Fruit fly (Drosophila melanogaster) whole organism, wandering third instar larva: Measurements from ENCODE around the gene CG42300.

ENCODE experiments used
- Abd-B ChIP-seq: fragments of >200 bp; optimal IDR thresholded peaks from 2 replicates; lab custom pipeline; 2017; ENCODE audit warnings: missing biosample characterization, missing genetic modification characterization
- CG32264 ChIP-seq: fragments of 200-800 bp; sonication (Bioruptor generic); optimal IDR thresholded peaks from 2 replicates; lab custom pipeline; 2016; ENCODE audit warnings: missing biosample characterization, missing genetic modification characterization
- CG9705 ChIP-seq: fragments of 200-800 bp; sonication (Bioruptor generic); optimal IDR thresholded peaks from 2 replicates; lab custom pipeline; 2018; ENCODE audit warnings: missing biosample characterization, mild to moderate bottlenecking, missing genetic modification characterization
- CrebA ChIP-seq: fragments of 200-800 bp; sonication (Bioruptor generic); optimal IDR thresholded peaks from 2 replicates; lab custom pipeline; 2016; ENCODE audit warnings: missing biosample characterization, mild to moderate bottlenecking, missing genetic modification characterization, borderline replicate concordance
- Dfd ChIP-seq: fragments of >200 bp; optimal IDR thresholded peaks from 2 replicates; lab custom pipeline; 2017; ENCODE audit warnings: missing biosample characterization, missing genetic modification characterization
- Dif ChIP-seq: fragments of 200-275, 200-300 bp; sonication (Bioruptor generic); optimal IDR thresholded peaks from 2 replicates; lab custom pipeline; 2018; ENCODE audit warnings: missing biosample characterization, missing genetic modification characterization; ENCODE audit not compliant: partially characterized antibody
- GATAd ChIP-seq: sonication (Bioruptor generic); optimal IDR thresholded peaks from 2 replicates; lab custom pipeline; 2016; ENCODE audit warnings: missing biosample characterization, missing genetic modification characterization
- HLH106 ChIP-seq: fragments of 200-800 bp; optimal IDR thresholded peaks from 3 replicates; lab custom pipeline; 2019; ENCODE audit warnings: missing biosample characterization, mild to moderate bottlenecking, missing genetic modification characterization, moderate library complexity
- Hnf4 ChIP-seq: fragments of 200-800 bp; sonication (Bioruptor generic); optimal IDR thresholded peaks from 2 replicates; lab custom pipeline; 2016; ENCODE audit warnings: missing biosample characterization, mild to moderate bottlenecking, missing genetic modification characterization
- Hr78 ChIP-seq: fragments of >200 bp; optimal IDR thresholded peaks from 2 replicates; lab custom pipeline; 2017; ENCODE audit warnings: missing biosample characterization, missing genetic modification characterization
- Hr83 ChIP-seq: fragments of 200-300 bp; sonication (Bioruptor generic); optimal IDR thresholded peaks from 2 replicates; lab custom pipeline; 2016; ENCODE audit warnings: missing biosample characterization, mild to moderate bottlenecking, missing genetic modification characterization, moderate library complexity; ENCODE audit not compliant: poor library complexity, severe bottlenecking
- Jra ChIP-seq: sonication (Bioruptor generic); optimal IDR thresholded peaks from 2 replicates; lab custom pipeline; 2016; ENCODE audit warnings: missing biosample characterization, missing genetic modification characterization
- Mio ChIP-seq: sonication (Bioruptor generic); optimal IDR thresholded peaks from 2 replicates; lab custom pipeline; 2016; ENCODE audit warnings: missing biosample characterization, missing genetic modification characterization
- Myc ChIP-seq: fragments of >200 bp; optimal IDR thresholded peaks from 2 replicates; lab custom pipeline; 2017
- N ChIP-seq: fragments of >200 bp; optimal IDR thresholded peaks from 2 replicates; lab custom pipeline; 2018; ENCODE audit warnings: missing biosample characterization, missing external identifiers, missing genetic modification characterization
- OdsH ChIP-seq: fragments of 200-800 bp; sonication (Bioruptor generic); optimal IDR thresholded peaks from 2 replicates; lab custom pipeline; 2016; ENCODE audit warnings: missing biosample characterization, mild to moderate bottlenecking, missing genetic modification characterization
- Rel ChIP-seq, 2 experiments: fragments of 200-800 bp; sonication (Bioruptor generic) in 1 of 2; optimal IDR thresholded peaks; 2 replicates in 1 of 2; 3 replicates in 1 of 2; lab custom pipeline; 2016 to 2019; ENCODE audit warnings: mild to moderate bottlenecking in 2 of 2, missing biosample characterization in 2 of 2, missing genetic modification characterization in 2 of 2, moderate library complexity in 1 of 2
- Sp1 ChIP-seq: fragments of 200-800 bp; sonication (Bioruptor generic); optimal IDR thresholded peaks from 3 replicates; lab custom pipeline; 2019; ENCODE audit warnings: missing biosample characterization, mild to moderate bottlenecking, missing genetic modification characterization, moderate library complexity
- Vsx2 ChIP-seq: fragments of 200-300, 225-300 bp; sonication (Bioruptor generic); optimal IDR thresholded peaks from 2 replicates; lab custom pipeline; 2018; ENCODE audit warnings: missing biosample characterization, missing genetic modification characterization; ENCODE audit not compliant: partially characterized antibody
- br ChIP-seq: fragments of 200-800 bp; sonication (Bioruptor generic); optimal IDR thresholded peaks from 2 replicates; lab custom pipeline; 2016; ENCODE audit warnings: missing biosample characterization, missing genetic modification characterization
- brk ChIP-seq: fragments of 200-800 bp; sonication (Bioruptor generic); optimal IDR thresholded peaks from 2 replicates; lab custom pipeline; 2016; ENCODE audit warnings: missing biosample characterization, mild to moderate bottlenecking, missing genetic modification characterization
- dl ChIP-seq, 2 experiments: fragments of 175-275, 200-275 bp in 1 of 2; fragments of 200-275 bp in 1 of 2; sonication (Bioruptor generic); optimal IDR thresholded peaks; lab custom pipeline; 2018; ENCODE audit warnings: mild to moderate bottlenecking in 2 of 2, missing biosample characterization in 2 of 2, missing genetic modification characterization in 2 of 2, moderate library complexity in 2 of 2; ENCODE audit not compliant: partially characterized antibody in 2 of 2, insufficient read depth in 1 of 2
- dmrt93B ChIP-seq: fragments of 200-800 bp; sonication (Bioruptor generic); optimal IDR thresholded peaks from 2 replicates; lab custom pipeline; 2018; ENCODE audit warnings: missing biosample characterization, mild to moderate bottlenecking, missing genetic modification characterization
- dsf ChIP-seq: sonication (Bioruptor generic); optimal IDR thresholded peaks from 2 replicates; lab custom pipeline; 2016; ENCODE audit warnings: missing biosample characterization, missing genetic modification characterization, borderline replicate concordance
- ey ChIP-seq: fragments of 200-800 bp; sonication (Bioruptor generic); optimal IDR thresholded peaks from 2 replicates; lab custom pipeline; 2016; ENCODE audit warnings: missing biosample characterization, missing genetic modification characterization
- foxo ChIP-seq, 2 experiments: fragments of 200-800 bp; sonication (Bioruptor generic); optimal IDR thresholded peaks; 2 replicates in 1 of 2; 3 replicates in 1 of 2; lab custom pipeline; 2016 to 2017; ENCODE audit warnings: missing biosample characterization in 2 of 2, missing genetic modification characterization in 2 of 2
- fru ChIP-seq: fragments of 200-800 bp; sonication (Bioruptor generic); optimal IDR thresholded peaks from 3 replicates; lab custom pipeline; 2016; ENCODE audit warnings: missing biosample characterization, mild to moderate bottlenecking, missing genetic modification characterization
- h ChIP-seq: fragments of 200-800 bp; sonication (Bioruptor generic); optimal IDR thresholded peaks from 3 replicates; lab custom pipeline; 2016; ENCODE audit warnings: missing biosample characterization, mild to moderate bottlenecking, missing genetic modification characterization
- jim ChIP-seq: fragments of 175-275, 200-325 bp; sonication (Bioruptor generic); optimal IDR thresholded peaks from 2 replicates; lab custom pipeline; 2016; ENCODE audit warnings: missing biosample characterization, mild to moderate bottlenecking, missing genetic modification characterization
- lola ChIP-seq: fragments of >200 bp; optimal IDR thresholded peaks from 2 replicates; lab custom pipeline; 2017; ENCODE audit warnings: missing biosample characterization, missing genetic modification characterization
- pan ChIP-seq: fragments of >200 bp; optimal IDR thresholded peaks from 2 replicates; lab custom pipeline; 2017
- psq ChIP-seq: fragments of 200-800 bp; sonication (Bioruptor generic); optimal IDR thresholded peaks from 3 replicates; lab custom pipeline; 2017; ENCODE audit warnings: missing biosample characterization, mild to moderate bottlenecking, missing genetic modification characterization, moderate library complexity
- rgr ChIP-seq: fragments of 200-800 bp; sonication (Bioruptor generic); optimal IDR thresholded peaks from 3 replicates; lab custom pipeline; 2016; ENCODE audit warnings: missing biosample characterization, mild to moderate bottlenecking, missing genetic modification characterization
- sage ChIP-seq: fragments of 200-800 bp; sonication (Bioruptor generic); optimal IDR thresholded peaks from 2 replicates; lab custom pipeline; 2016; ENCODE audit warnings: missing biosample characterization, mild to moderate bottlenecking, missing genetic modification characterization
- sv ChIP-seq: fragments of 200-800 bp; sonication (Bioruptor generic); optimal IDR thresholded peaks from 3 replicates; lab custom pipeline; 2016; ENCODE audit warnings: missing biosample characterization, missing genetic modification characterization
- tai ChIP-seq: sonication (Bioruptor generic); optimal IDR thresholded peaks from 2 replicates; lab custom pipeline; 2016; ENCODE audit warnings: missing biosample characterization, missing genetic modification characterization
- usp ChIP-seq: fragments of >200 bp; optimal IDR thresholded peaks from 2 replicates; lab custom pipeline; 2017; ENCODE audit warnings: missing biosample characterization, missing genetic modification characterization
- woc ChIP-seq: sonication (Bioruptor generic); optimal IDR thresholded peaks from 2 replicates; lab custom pipeline; 2016; ENCODE audit warnings: missing biosample characterization, mild to moderate bottlenecking, missing genetic modification characterization

Gene CG42300

DNA sequence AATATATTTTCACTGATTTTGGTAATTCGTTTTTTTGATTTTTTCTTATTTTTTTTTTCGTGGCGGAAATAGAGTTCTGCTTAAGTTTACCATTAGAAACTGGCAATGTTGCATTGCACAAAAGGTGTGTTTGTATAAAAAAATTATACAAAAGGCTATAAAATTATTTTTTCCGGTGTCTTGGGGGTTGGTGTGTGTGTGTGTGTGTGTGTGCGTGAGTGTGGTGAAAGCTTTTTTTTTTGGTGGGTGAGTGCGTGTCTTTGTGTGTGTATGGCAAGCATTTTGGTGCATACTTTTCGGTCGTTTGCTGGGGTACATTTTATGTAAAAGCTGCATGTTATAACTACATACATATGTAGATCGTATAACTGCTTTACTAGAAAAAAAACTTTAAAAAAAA is 44.4 kb downstream of the CG42300 start:
- TF ChIP-seq br (GFP tag; lab: Kevin White, UChicago) (peak; percentile 35), CG9705 (GFP tag; lab: Kevin White, UChicago) (no peak), tai (no peak), dl (GFP tag; optimal IDR thresholded peaks at IDR 0.05; lab: Kevin White, UChicago; ENCODE audit: insufficient read depth in 1 of 2, partially characterized antibody in 2 of 2) (no peak), OdsH (GFP tag; lab: Kevin White, UChicago) (peak; percentile 50), rgr (GFP tag; lab: Kevin White, UChicago) (peak; percentile 52), Mio (GFP tag; lab: Kevin White, UChicago) (no peak), sage (peak; percentile 10), fru (GFP tag; lab: Kevin White, UChicago) (peak; percentile 41), dmrt93B (GFP tag; lab: Kevin White, UChicago) (no peak), dsf (GFP tag; lab: Kevin White, UChicago) (no peak), Sp1 (peak; percentile 0), jim (GFP tag; lab: Kevin White, UChicago) (no peak), usp (GFP tag; lab: Kevin White, UChicago) (no peak), lola (GFP tag; lab: Kevin White, UChicago) (no peak), Rel (GFP tag; optimal IDR thresholded peaks at IDR 0.05; lab: Kevin White, UChicago) (no peak), Rel (tag; optimal IDR thresholded peaks at IDR 0.05; lab: Kevin White, UChicago) (no peak), pan (no peak), Vsx2 (GFP tag; lab: Kevin White, UChicago) (no peak), Hnf4 (GFP tag; lab: Kevin White, UChicago) (no peak), foxo (GFP tag; optimal IDR thresholded peaks at IDR 0.05; lab: Kevin White, UChicago) (peak in 1 of 2 experiments; percentile 68), Myc (peak; percentile 22), Hr78 (GFP tag; lab: Kevin White, UChicago) (no peak), Dfd (GFP tag; lab: Kevin White, UChicago) (no peak), h (peak; percentile 75), sv (GFP tag; lab: Kevin White, UChicago) (no peak), woc (GFP tag; lab: Kevin White, UChicago) (no peak), HLH106 (no peak), GATAd (GFP tag; lab: Kevin White, UChicago) (no peak), brk (GFP tag; lab: Kevin White, UChicago) (no peak), ey (GFP tag; lab: Kevin White, UChicago) (peak; percentile 57), Dif (GFP tag; lab: Kevin White, UChicago) (no peak), CG32264 (GFP tag; lab: Kevin White, UChicago) (no peak), Jra (GFP tag; lab: Kevin White, UChicago) (no peak), N (GFP tag; lab: Kevin White, UChicago) (peak; percentile 9), Hr83 (GFP tag; lab: Kevin White, UChicago) (no peak), Abd-B (no peak), CrebA (GFP tag; lab: Kevin White, UChicago) (no peak), psq (GFP tag; lab: Kevin White, UChicago) (peak; percentile 48)
